Worm (Caenorhabditis elegans) whole organism, midembryonic: Measurements from ENCODE around the gene F07E5.5.

Experiments
- flt-1 ChIP-seq: fragments of 200-800 bp; sonication (Bioruptor generic); IDR thresholded peaks from 2 replicates; pipeline ENCODE4 v1.3.6; 2022; ENCODE audit warnings: missing genetic modification characterization, missing compliant biosample characterization
- klf-2 ChIP-seq: fragments of 200-800 bp; sonication (Bioruptor generic); conservative IDR thresholded peaks from 2 replicates; pipeline ENCODE4 v1.3.6; 2022; ENCODE audit warnings: missing genetic modification reagents, missing genetic modification characterization, missing compliant biosample characterization
- tab-1 ChIP-seq: fragments of 200-800 bp; sonication (Bioruptor generic); IDR thresholded peaks from 2 replicates; pipeline ENCODE4 v1.3.6; 2022; ENCODE audit warnings: missing genetic modification characterization, missing compliant biosample characterization
- ztf-29 ChIP-seq: fragments of 200-800 bp; sonication (Bioruptor generic); IDR thresholded peaks from 2 replicates; pipeline ENCODE4 v1.3.6; 2022; ENCODE audit warnings: missing genetic modification reagents, missing genetic modification characterization, missing compliant biosample characterization

DNA sequence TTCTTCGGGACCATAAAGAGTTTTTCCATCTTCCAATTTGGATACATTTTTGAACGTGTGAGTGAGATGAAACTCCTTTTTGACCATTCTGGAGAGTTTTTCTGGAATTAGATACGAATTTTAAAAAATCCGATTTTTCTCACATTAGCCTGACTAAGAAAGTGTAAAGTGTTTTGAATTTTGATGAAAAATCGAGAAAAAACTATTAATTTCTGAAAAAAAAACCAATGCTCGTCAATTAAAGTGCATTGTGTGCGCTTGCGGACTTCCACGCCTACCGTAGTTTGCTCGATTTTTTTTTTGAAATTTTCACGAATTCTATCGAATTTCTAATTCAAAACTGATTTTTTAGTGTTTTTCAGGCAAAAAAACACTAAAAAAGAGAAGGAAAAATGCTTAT lies 30.2 kb downstream of the F07E5.5 start, which contains the start of gene bath-1:
- TF ChIP-seq klf-2 (GFP tag; lab: Robert Waterston, UW) = no peak
- no peak for TF ChIP-seq flt-1 (GFP tag; lab: Robert Waterston, UW)
- TF ChIP-seq ztf-29 (GFP tag; lab: Robert Waterston, UW) = no peak
- no peak for TF ChIP-seq tab-1 (GFP tag; lab: Robert Waterston, UW)
